Worm (Caenorhabditis elegans) whole organism, mixed stage, embryonic: ENCODE data around the gene B0212.3.

ENCODE experiments used
- M03D4.4 ChIP-seq: sonication (generic microtip); optimal IDR thresholded peaks from 2 replicates; lab custom pipeline; 2017; ENCODE audit warnings: mild to moderate bottlenecking, missing genetic modification characterization, missing compliant biosample characterization
- bed-3 ChIP-seq: fragments of 200-800 bp; sonication (Bioruptor generic); optimal IDR thresholded peaks from 3 replicates; lab custom pipeline; 2018; ENCODE audit warnings: mild to moderate bottlenecking, missing genetic modification characterization, moderate library complexity, missing compliant biosample characterization
- blmp-1 ChIP-seq: fragments of 150-350 bp; optimal IDR thresholded peaks from 2 replicates; lab custom pipeline; 2014; ENCODE audit warnings: missing biosample characterization, missing genetic modification characterization
- ceh-39 ChIP-seq: fragments of 150-350 bp; optimal IDR thresholded peaks from 2 replicates; lab custom pipeline; 2014; ENCODE audit warnings: missing biosample characterization, missing genetic modification characterization
- ceh-43 ChIP-seq: fragments of 200-800 bp; sonication (Bioruptor generic); optimal IDR thresholded peaks from 2 replicates; lab custom pipeline; 2018; ENCODE audit warnings: mild to moderate bottlenecking, missing genetic modification characterization, moderate library complexity, missing compliant biosample characterization
- ceh-83 ChIP-seq: fragments of 200-800 bp; sonication (Bioruptor generic); optimal IDR thresholded peaks from 2 replicates; lab custom pipeline; 2018; ENCODE audit warnings: mild to moderate bottlenecking, missing genetic modification characterization, missing compliant biosample characterization
- ces-1 ChIP-seq: fragments of 150-350 bp; optimal IDR thresholded peaks from 2 replicates; lab custom pipeline; 2014; ENCODE audit warnings: missing biosample characterization, missing genetic modification reagents, missing genetic modification characterization
- cnd-1 ChIP-seq: fragments of 200-800 bp; sonication (Bioruptor generic); optimal IDR thresholded peaks from 2 replicates; lab custom pipeline; 2018; ENCODE audit warnings: mild to moderate bottlenecking, missing genetic modification characterization, missing compliant biosample characterization
- drap-1 ChIP-seq: fragments of 200-800 bp; sonication (Bioruptor generic); optimal IDR thresholded peaks from 3 replicates; lab custom pipeline; 2018; ENCODE audit warnings: mild to moderate bottlenecking, missing genetic modification characterization, missing compliant biosample characterization
- elt-1 ChIP-seq: sonication (generic microtip); optimal IDR thresholded peaks from 2 replicates; lab custom pipeline; 2017; ENCODE audit warnings: missing genetic modification characterization, mild to moderate bottlenecking, missing compliant biosample characterization, antibody characterized with exemption, moderate library complexity, borderline replicate concordance; ENCODE audit not compliant: insufficient read depth
- flh-1 ChIP-seq: fragments of 200-800 bp; sonication (Bioruptor generic); optimal IDR thresholded peaks from 2 replicates; lab custom pipeline; 2018; ENCODE audit warnings: mild to moderate bottlenecking, missing genetic modification characterization, moderate library complexity, missing compliant biosample characterization
- ham-2 ChIP-seq: fragments of 200-800 bp; sonication (Bioruptor generic); optimal IDR thresholded peaks from 2 replicates; lab custom pipeline; 2018; ENCODE audit warnings: mild to moderate bottlenecking, missing genetic modification characterization, missing compliant biosample characterization
- hlh-1 ChIP-seq: fragments of 150-350 bp; optimal IDR thresholded peaks from 2 replicates; lab custom pipeline; 2014; ENCODE audit warnings: missing biosample characterization, missing genetic modification reagents, missing genetic modification characterization
- lin-13 ChIP-seq: fragments of 150-350 bp; optimal IDR thresholded peaks from 2 replicates; lab custom pipeline; 2014; ENCODE audit warnings: missing biosample characterization, missing genetic modification characterization
- lin-32 ChIP-seq: fragments of 200-800 bp; sonication (Bioruptor generic); optimal IDR thresholded peaks from 2 replicates; lab custom pipeline; 2018; ENCODE audit warnings: mild to moderate bottlenecking, missing genetic modification characterization, missing compliant biosample characterization
- lsy-2 ChIP-seq: fragments of 150-350 bp; optimal IDR thresholded peaks from 2 replicates; lab custom pipeline; 2014; ENCODE audit warnings: missing biosample characterization, missing genetic modification characterization
- mab-5 ChIP-seq: fragments of 150-350 bp; optimal IDR thresholded peaks from 2 replicates; lab custom pipeline; 2014; ENCODE audit warnings: missing biosample characterization, missing genetic modification characterization
- mep-1 ChIP-seq: fragments of 150-350 bp; optimal IDR thresholded peaks from 2 replicates; lab custom pipeline; 2017; ENCODE audit warnings: missing biosample characterization, missing genetic modification reagents, missing genetic modification characterization, inconsistent platforms
- mls-2 ChIP-seq: sonication (generic microtip); optimal IDR thresholded peaks from 2 replicates; lab custom pipeline; 2016; ENCODE audit warnings: mild to moderate bottlenecking, missing genetic modification characterization, moderate library complexity, missing compliant biosample characterization
- nhr-12 ChIP-seq: fragments of 150-350 bp; optimal IDR thresholded peaks from 2 replicates; lab custom pipeline; 2014; ENCODE audit warnings: missing biosample characterization, missing genetic modification characterization
- nhr-237 ChIP-seq: fragments of 150-350 bp; optimal IDR thresholded peaks from 2 replicates; lab custom pipeline; 2014; ENCODE audit warnings: missing biosample characterization, missing genetic modification characterization
- nhr-28 ChIP-seq: fragments of 150-350 bp; optimal IDR thresholded peaks from 2 replicates; lab custom pipeline; 2014; ENCODE audit warnings: missing biosample characterization, missing genetic modification characterization
- nhr-76 ChIP-seq: sonication (generic microtip); optimal IDR thresholded peaks from 2 replicates; lab custom pipeline; 2017; ENCODE audit warnings: missing biosample characterization, missing genetic modification characterization
- pha-4 ChIP-seq: fragments of 150-350 bp; optimal IDR thresholded peaks from 2 replicates; lab custom pipeline; 2018; ENCODE audit warnings: missing biosample characterization, missing genetic modification reagents, missing genetic modification characterization
- sem-2 ChIP-seq: fragments of 200-800 bp; sonication (Bioruptor generic); optimal IDR thresholded peaks from 2 replicates; lab custom pipeline; 2018; ENCODE audit warnings: mild to moderate bottlenecking, missing genetic modification characterization, missing compliant biosample characterization
- snpc-4 ChIP-seq: fragments of 150-350 bp; optimal IDR thresholded peaks from 2 replicates; lab custom pipeline; 2014; ENCODE audit warnings: missing biosample characterization, missing genetic modification characterization
- sptf-1 ChIP-seq: sonication (generic microtip); optimal IDR thresholded peaks from 2 replicates; lab custom pipeline; 2017; ENCODE audit warnings: mild to moderate bottlenecking, missing genetic modification characterization, moderate library complexity, missing compliant biosample characterization
- tbx-8 ChIP-seq: fragments of 200-800 bp; sonication (Bioruptor generic); optimal IDR thresholded peaks from 2 replicates; lab custom pipeline; 2018; ENCODE audit warnings: mild to moderate bottlenecking, missing genetic modification characterization, moderate library complexity, missing compliant biosample characterization
- unc-120 ChIP-seq: sonication (generic microtip); optimal IDR thresholded peaks from 2 replicates; lab custom pipeline; 2017; ENCODE audit warnings: missing genetic modification characterization, missing compliant biosample characterization; ENCODE audit not compliant: poor library complexity, severe bottlenecking
- unc-39 ChIP-seq: fragments of 150-350 bp; optimal IDR thresholded peaks from 2 replicates; lab custom pipeline; 2014; ENCODE audit warnings: missing biosample characterization, missing genetic modification characterization

B0212.3 gene

DNA sequence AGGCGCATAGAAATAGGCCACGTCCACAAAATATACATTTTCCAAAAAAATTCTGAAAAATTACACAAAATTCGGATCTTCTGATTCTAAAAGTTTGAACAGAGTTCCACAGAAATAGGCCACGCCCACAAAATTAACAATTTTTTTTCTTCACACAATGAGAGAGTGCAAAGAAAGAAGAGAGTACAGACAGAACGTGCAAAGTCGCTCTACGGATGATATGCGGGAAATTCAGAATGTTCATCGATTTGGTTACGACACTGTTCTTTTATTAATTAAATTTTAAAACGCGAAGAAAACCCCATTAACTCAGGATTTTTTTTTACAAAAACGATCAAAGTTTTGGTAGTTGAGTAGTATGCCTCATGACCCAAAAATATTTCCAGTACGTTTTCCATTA lies 7.0 kb upstream of the B0212.3 start:
- TF ChIP-seq hlh-1: no peak
- TF ChIP-seq ceh-39 (tag; lab: Kevin White, UChicago): peak; percentile 2
- peak; percentile 55 for TF ChIP-seq ces-1
- TF ChIP-seq, all 35 proteins: peak for 2

- TF ChIP-seq snpc-4 (tag; lab: Kevin White, UChicago) (no peak), nhr-237 (tag; lab: Kevin White, UChicago) (no peak), ces-1 (no peak), nhr-12 (no peak), ceh-39 (tag; lab: Kevin White, UChicago) (peak; percentile 55)
These were observed 719 bp upstream of the B0212.3 start for ce11 chrIV:3539253-3539652.

- TF ChIP-seq snpc-4 (tag; lab: Kevin White, UChicago): no peak
- TF ChIP-seq sptf-1 (tag; lab: Kevin White, UChicago): no peak
- TF ChIP-seq ham-2 (GFP tag; lab: Kevin White, UChicago): no peak
- TF ChIP-seq nhr-237 (tag; lab: Kevin White, UChicago): no peak
These were observed 5.1 kb downstream of the B0212.3 start for ce11 chrIV:3545060-3545459.

- TF ChIP-seq tbx-8 (GFP tag; lab: Kevin White, UChicago): no peak
- TF ChIP-seq ceh-43 (GFP tag; lab: Kevin White, UChicago): no peak
- TF ChIP-seq elt-1: no peak
- TF ChIP-seq M03D4.4 (tag; lab: Kevin White, UChicago): no peak
- no peak for TF ChIP-seq nhr-76 (tag; lab: Kevin White, UChicago)
- TF ChIP-seq mep-1 (tag; lab: Kevin White, UChicago): no peak
- TF ChIP-seq ceh-39 (tag; lab: Kevin White, UChicago): no peak
- TF ChIP-seq nhr-28: no peak
- TF ChIP-seq ceh-83 (GFP tag; lab: Kevin White, UChicago): no peak
- no peak for TF ChIP-seq lin-32 (GFP tag; lab: Kevin White, UChicago)
- no peak for TF ChIP-seq cnd-1 (tag; lab: Kevin White, UChicago)
- no peak for TF ChIP-seq unc-39 (tag; lab: Kevin White, UChicago)
- TF ChIP-seq nhr-237 (tag; lab: Kevin White, UChicago): no peak
- no peak for TF ChIP-seq pha-4 (tag; lab: Kevin White, UChicago)
These were observed 7.5 kb downstream of the B0212.3 start, which contains the start of gene nstp-6 for ce11 chrIV:3547500-3547899. Gene nstp-6 (minus strand): TSS chrIV:3547600.

DNA sequence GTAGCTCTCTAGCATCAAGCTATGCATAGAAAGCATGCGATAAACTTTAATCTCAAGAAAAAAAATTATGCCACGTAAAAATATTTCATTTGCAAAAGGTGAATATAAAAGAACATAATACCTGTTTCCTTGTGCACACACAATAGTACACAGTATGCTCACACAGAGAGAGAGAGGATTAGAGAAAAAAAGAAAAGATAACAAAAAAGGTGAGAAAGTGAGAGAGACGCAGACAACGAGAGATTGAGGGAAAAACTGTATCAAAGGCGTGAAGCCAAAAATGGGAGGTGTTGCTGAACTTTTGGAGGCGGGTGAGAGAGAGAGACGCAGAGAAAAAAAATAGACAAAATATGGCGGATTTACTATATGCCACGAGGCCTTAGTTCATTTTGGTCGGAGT lies 8.3 kb downstream of the B0212.3 start:
- TF ChIP-seq sem-2 (GFP tag; lab: Kevin White, UChicago) (no peak), unc-39 (tag; lab: Kevin White, UChicago) (no peak), elt-1 (no peak), nhr-76 (tag; lab: Kevin White, UChicago) (no peak), cnd-1 (tag; lab: Kevin White, UChicago) (no peak), lsy-2 (no peak)

DNA sequence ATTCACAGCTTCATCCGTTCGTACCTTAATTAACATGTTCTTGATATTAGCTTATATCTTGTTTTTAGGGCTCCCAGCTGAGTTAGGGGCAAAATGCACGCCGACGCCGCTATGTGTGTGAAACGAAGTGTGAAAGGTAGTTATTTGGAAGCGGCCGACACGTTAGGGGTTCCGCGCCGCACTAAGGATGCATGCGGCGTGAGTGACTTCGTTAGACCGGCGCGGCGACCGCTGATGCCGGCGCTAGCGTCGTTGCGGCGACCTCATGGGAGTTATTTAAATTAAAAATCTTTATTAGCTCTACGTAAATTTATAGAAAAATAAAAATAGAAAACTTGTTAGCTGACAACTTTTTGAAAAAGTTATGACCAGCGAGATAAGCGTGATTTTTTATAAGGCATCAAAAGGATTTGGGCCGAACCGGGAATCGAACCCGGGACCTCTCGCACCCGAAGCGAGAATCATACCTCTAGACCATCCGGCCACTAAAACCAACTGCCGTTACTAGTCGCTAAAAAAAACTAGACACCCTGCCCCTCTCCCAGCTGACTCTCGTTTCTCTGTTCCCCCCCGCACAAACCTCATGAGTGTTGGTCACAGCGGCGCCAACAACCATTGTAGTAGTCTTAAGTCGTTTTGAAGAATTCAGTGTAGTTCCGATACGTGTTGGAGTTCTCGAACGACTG lies 11.9 kb downstream of the B0212.3 start:
- TF ChIP-seq blmp-1 (tag; lab: Kevin White, UChicago) (no peak), nhr-237 (tag; lab: Kevin White, UChicago) (no peak), tbx-8 (GFP tag; lab: Kevin White, UChicago) (peak; percentile 40), mab-5 (tag; lab: Kevin White, UChicago) (no peak), drap-1 (GFP tag; lab: Kevin White, UChicago) (peak; percentile 58), unc-120 (tag; lab: Kevin White, UChicago) (peak; percentile 44), lin-32 (GFP tag; lab: Kevin White, UChicago) (peak; percentile 8), cnd-1 (tag; lab: Kevin White, UChicago) (peak; percentile 67), sem-2 (GFP tag; lab: Kevin White, UChicago) (peak; percentile 60), mls-2 (tag; lab: Kevin White, UChicago) (peak; percentile 73), M03D4.4 (tag; lab: Kevin White, UChicago) (peak; percentile 83), flh-1 (peak; percentile 59), pha-4 (tag; lab: Kevin White, UChicago) (no peak), ceh-43 (GFP tag; lab: Kevin White, UChicago) (peak; percentile 16), snpc-4 (tag; lab: Kevin White, UChicago) (no peak), bed-3 (GFP tag; lab: Kevin White, UChicago) (peak; percentile 25), sptf-1 (tag; lab: Kevin White, UChicago) (peak; percentile 72), lsy-2 (no peak), lin-13 (no peak), ceh-83 (GFP tag; lab: Kevin White, UChicago) (peak; percentile 72), ceh-39 (tag; lab: Kevin White, UChicago) (no peak), unc-39 (tag; lab: Kevin White, UChicago) (no peak)
